Worm (Caenorhabditis elegans) whole organism, L4/young adult: ENCODE measurements around the gene M6.11.

Experiments used
- W03F9.2 ChIP-seq: fragments of 150-350 bp; optimal IDR thresholded peaks from 2 replicates; lab custom pipeline; 2014; ENCODE audit warnings: missing biosample characterization, missing genetic modification characterization
- dao-5 ChIP-seq: sonication (generic microtip); optimal IDR thresholded peaks from 2 replicates; lab custom pipeline; 2016; ENCODE audit warnings: missing genotype, missing genetic modification characterization, moderate library complexity, missing compliant biosample characterization
- him-1 ChIP-seq: sonication (generic microtip); optimal IDR thresholded peaks from 2 replicates; lab custom pipeline; 2016; ENCODE audit warnings: missing genotype, missing genetic modification reagents, missing genetic modification characterization, missing compliant biosample characterization

ce11 chrX:617730-618129, 23.6 kb downstream of the M6.11 start:
- TF ChIP-seq dao-5 (no peak), him-1 (tag; lab: Kevin White, UChicago) (no peak), W03F9.2 (tag; lab: Kevin White, UChicago) (no peak)
